Worm (Caenorhabditis elegans): ENCODE results near the gene ceh-36.

DNA sequence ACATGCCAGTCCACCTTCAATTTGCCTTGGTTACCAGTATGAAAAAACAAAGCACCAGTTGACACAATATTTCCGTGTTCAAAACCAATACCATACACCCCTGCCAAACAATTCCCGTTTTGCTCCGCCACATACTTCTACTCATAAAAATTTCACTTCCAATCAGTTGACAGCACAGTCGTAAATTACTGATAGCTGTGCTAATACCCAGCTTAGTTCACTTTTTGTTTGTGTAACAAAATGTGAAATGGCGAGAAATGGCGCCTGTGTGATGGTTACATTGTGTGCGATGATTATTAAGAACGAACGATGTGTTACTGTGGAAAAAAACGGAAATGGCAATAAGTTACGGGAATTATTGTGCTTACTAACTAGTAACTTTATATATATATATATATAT lies 20.0 kb upstream of the ceh-36 start:
- TF ChIP-seq B0310.2 (tag; optimal IDR thresholded peaks at IDR 0.05) (no peak), ceh-13 (GFP tag; optimal IDR thresholded peaks at IDR 0.05) (no peak), F13C5.2 (tag; optimal IDR thresholded peaks at IDR 0.05) (no peak), sea-1 (GFP tag; conservative IDR thresholded peaks at IDR 0.05) (no peak), flt-1 (GFP tag; IDR thresholded peaks at IDR 0.05) (no peak), ets-7 (tag; optimal IDR thresholded peaks at IDR 0.05) (no peak), pes-1 (GFP tag; IDR thresholded peaks at IDR 0.05) (no peak), hmbx-1 (tag; optimal IDR thresholded peaks at IDR 0.05) (no peak), ama-1 (optimal IDR thresholded peaks at IDR 0.05) (no peak), scrt-1 (GFP tag; IDR thresholded peaks at IDR 0.05) (no peak)
